Fruit fly (Drosophila melanogaster): ENCODE results near the gene CG33303.

CG33303 gene

DNA sequence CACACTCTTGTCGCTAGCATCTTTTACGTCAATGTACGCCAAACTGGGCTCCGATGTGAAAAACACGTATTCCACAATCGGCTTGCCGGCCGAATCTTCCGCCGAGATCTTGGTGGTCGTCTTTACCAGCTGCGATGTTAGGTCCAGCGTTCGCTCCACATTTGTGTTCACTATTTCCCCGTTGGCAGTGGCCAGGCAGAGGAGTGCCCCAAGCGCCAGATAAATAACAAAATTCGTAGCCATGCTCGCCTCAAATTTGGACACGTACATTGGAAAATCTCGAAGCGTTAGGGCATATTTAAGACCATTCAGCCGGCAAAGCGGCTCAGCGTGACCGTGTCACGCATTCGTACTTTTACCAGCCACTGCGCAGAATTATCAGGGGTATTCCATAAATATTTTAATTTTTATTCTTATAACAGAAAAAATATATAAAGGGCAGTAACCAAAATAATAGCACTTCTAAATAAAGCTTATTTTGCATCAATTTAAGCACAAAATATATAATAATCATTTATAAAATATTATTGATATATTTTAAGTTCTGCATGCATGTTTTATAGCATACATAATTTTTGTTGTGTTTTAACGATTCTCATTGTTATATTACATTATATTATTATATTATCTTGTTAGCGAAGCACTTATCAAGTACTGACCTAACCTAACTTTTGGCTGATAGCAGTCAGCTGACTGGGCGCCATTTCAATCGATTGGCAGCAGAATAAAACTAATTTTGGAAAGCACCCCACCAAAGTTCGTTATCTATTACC is at the start of gene CG33303, which contains the start of gene dpr19 (continued):
- TF ChIP-seq Trl (optimal IDR thresholded peaks at IDR 0.05) (no peak), Trl (GFP tag; optimal IDR thresholded peaks at IDR 0.05) (no peak), CG4707 (GFP tag; optimal IDR thresholded peaks at IDR 0.05) (no peak), CG31365 (tag; optimal IDR thresholded peaks at IDR 0.05) (no peak), CG13287 (GFP tag; IDR thresholded peaks at IDR 0.05; ENCODE audit: partially characterized antibody) (peak; percentile 35; the same call in 1 of the 2 replicates), tin (GFP tag; optimal IDR thresholded peaks at IDR 0.05) (peak; percentile 54), sens-2 (GFP tag; IDR thresholded peaks at IDR 0.05) (no peak), Taf1 (GFP tag; IDR thresholded peaks at IDR 0.05) (peak; percentile 20; the same call in 1 of the 2 replicates), CG43689 (GFP tag; IDR thresholded peaks at IDR 0.05) (no peak), CG16779 (GFP tag; IDR thresholded peaks at IDR 0.05) (no peak), row (GFP tag; IDR thresholded peaks at IDR 0.05) (peak; percentile 83), bcd (GFP tag; optimal IDR thresholded peaks at IDR 0.05) (peak; percentile 65), TFAM (GFP tag; optimal IDR thresholded peaks at IDR 0.05) (no peak), nau (GFP tag; optimal IDR thresholded peaks at IDR 0.05) (no peak), MBD-R2 (GFP tag; IDR thresholded peaks at IDR 0.05) (peak; percentile 78), her (GFP tag; optimal IDR thresholded peaks at IDR 0.05) (no peak), ERR (GFP tag; optimal IDR thresholded peaks at IDR 0.05) (no peak), Hand (GFP tag; optimal IDR thresholded peaks at IDR 0.05) (peak; percentile 31), Neu2 (GFP tag; optimal IDR thresholded peaks at IDR 0.05; ENCODE audit: borderline replicate concordance) (no peak), CG10462 (GFP tag; optimal IDR thresholded peaks at IDR 0.05) (peak; percentile 20), trh (GFP tag; optimal IDR thresholded peaks at IDR 0.05) (peak; percentile 19), NK7.1 (GFP tag; optimal IDR thresholded peaks at IDR 0.05) (no peak), ara (GFP tag; IDR thresholded peaks at IDR 0.05) (peak; percentile 57; the same call in 1 of the 2 replicates), CG9876 (GFP tag; optimal IDR thresholded peaks at IDR 0.05) (no peak), Lpt (GFP tag; optimal IDR thresholded peaks at IDR 0.05) (no peak), D19A (tag; optimal IDR thresholded peaks at IDR 0.05) (peak; percentile 83), Sry-β (GFP tag; optimal IDR thresholded peaks at IDR 0.05) (no peak), hbn (GFP tag; IDR thresholded peaks at IDR 0.05; ENCODE audit: partially characterized antibody) (no peak), CG14441 (GFP tag; IDR thresholded peaks at IDR 0.05) (no peak), aop (GFP tag; IDR thresholded peaks at IDR 0.05) (no peak), CG12236 (GFP tag; optimal IDR thresholded peaks at IDR 0.05) (no peak), CG10654 (GFP tag; optimal IDR thresholded peaks at IDR 0.05) (peak; percentile 29), caup (GFP tag; optimal IDR thresholded peaks at IDR 0.05; ENCODE audit: severe bottlenecking) (peak; percentile 74), Ssrp (tag; optimal IDR thresholded peaks at IDR 0.05) (peak; percentile 77), Dp (GFP tag; optimal IDR thresholded peaks at IDR 0.05) (peak; percentile 30), PHDP (tag; optimal IDR thresholded peaks at IDR 0.05) (peak; percentile 90), Meics (GFP tag; optimal IDR thresholded peaks at IDR 0.05) (peak; percentile 80), CG15269 (tag; optimal IDR thresholded peaks at IDR 0.05) (peak; percentile 87), nmo (GFP tag; optimal IDR thresholded peaks at IDR 0.05) (peak; percentile 88), sr (GFP tag; IDR thresholded peaks at IDR 0.05) (no peak), HLHmδ (GFP tag; optimal IDR thresholded peaks at IDR 0.05) (no peak), vfl (GFP tag; optimal IDR thresholded peaks at IDR 0.05) (no peak), z (GFP tag; IDR thresholded peaks at IDR 0.05) (no peak), CG9932 (GFP tag; IDR thresholded peaks at IDR 0.05) (peak; percentile 17; the same call in 1 of the 2 replicates), Doc3 (GFP tag; IDR thresholded peaks at IDR 0.05; ENCODE audit: partially characterized antibody) (no peak), toy (GFP tag; IDR thresholded peaks at IDR 0.05) (no peak), CG11723 (GFP tag; optimal IDR thresholded peaks at IDR 0.05) (peak; percentile 9), onecut (GFP tag; IDR thresholded peaks at IDR 0.05) (peak; percentile 89)

Data from whole organism, embryonic.